Worm (Caenorhabditis elegans) whole organism, L4/young adult: ENCODE data around the gene rpl-16.

Source experiments
- W03F9.2 ChIP-seq: fragments of 150-350 bp; optimal IDR thresholded peaks from 2 replicates; lab custom pipeline; 2014; ENCODE audit warnings: missing biosample characterization, missing genetic modification characterization
- dao-5 ChIP-seq: sonication (generic microtip); optimal IDR thresholded peaks from 2 replicates; lab custom pipeline; 2016; ENCODE audit warnings: missing genotype, missing genetic modification characterization, moderate library complexity, missing compliant biosample characterization

- TF ChIP-seq W03F9.2 (tag; lab: Kevin White, UChicago) (no peak), dao-5 (tag; lab: Kevin White, UChicago) (no peak)
Measured at ce11 chrIII:3546323-3546722, 42.9 kb upstream of the rpl-16 start, which contains the start of gene C54C6.7.
